Worm (Caenorhabditis elegans): ENCODE measurements around the gene Y57G11C.20.

Y57G11C.20 gene

DNA sequence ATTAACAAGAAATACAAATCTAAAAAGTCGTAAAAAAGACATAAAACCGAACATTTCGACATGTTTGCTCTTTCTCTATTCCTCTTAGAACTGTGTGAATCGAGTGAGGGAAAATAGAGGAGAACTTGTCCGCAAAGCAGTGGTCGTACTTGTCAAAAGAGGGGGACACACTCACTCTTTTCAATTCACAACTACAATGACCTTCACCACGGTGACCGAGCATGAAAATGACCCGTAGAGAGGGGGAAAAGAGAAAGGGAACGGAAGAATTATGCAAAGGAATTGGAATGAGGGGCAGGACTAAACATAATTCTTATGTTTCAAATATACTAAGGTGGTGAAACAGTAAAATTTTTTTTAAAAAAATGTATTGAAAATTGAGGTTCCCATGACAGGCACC is 9.6 kb upstream of the Y57G11C.20 start:
- TF ChIP-seq F13C5.2 (tag; optimal IDR thresholded peaks at IDR 0.05) = no peak
- TF ChIP-seq tra-4 (tag; optimal IDR thresholded peaks at IDR 0.05) = no peak
- TF ChIP-seq tbx-37 (GFP tag; conservative IDR thresholded peaks at IDR 0.05) = no peak
- TF ChIP-seq ets-7 (tag; optimal IDR thresholded peaks at IDR 0.05) = no peak
- TF ChIP-seq aly-1 (tag; optimal IDR thresholded peaks at IDR 0.05) = no peak
- no peak for TF ChIP-seq tbx-11 (GFP tag; IDR thresholded peaks at IDR 0.05)
- TF ChIP-seq hmbx-1 (tag; optimal IDR thresholded peaks at IDR 0.05) = no peak
- no peak for TF ChIP-seq scrt-1 (GFP tag; IDR thresholded peaks at IDR 0.05)
- no peak for TF ChIP-seq pes-1 (GFP tag; IDR thresholded peaks at IDR 0.05)
- TF ChIP-seq ceh-36 (tag; optimal IDR thresholded peaks at IDR 0.05) = no peak
- no peak for TF ChIP-seq sea-1 (GFP tag; conservative IDR thresholded peaks at IDR 0.05)
- no peak for TF ChIP-seq hmg-4 (GFP tag; optimal IDR thresholded peaks at IDR 0.05)
- no peak for TF ChIP-seq flt-1 (GFP tag; IDR thresholded peaks at IDR 0.05)

DNA sequence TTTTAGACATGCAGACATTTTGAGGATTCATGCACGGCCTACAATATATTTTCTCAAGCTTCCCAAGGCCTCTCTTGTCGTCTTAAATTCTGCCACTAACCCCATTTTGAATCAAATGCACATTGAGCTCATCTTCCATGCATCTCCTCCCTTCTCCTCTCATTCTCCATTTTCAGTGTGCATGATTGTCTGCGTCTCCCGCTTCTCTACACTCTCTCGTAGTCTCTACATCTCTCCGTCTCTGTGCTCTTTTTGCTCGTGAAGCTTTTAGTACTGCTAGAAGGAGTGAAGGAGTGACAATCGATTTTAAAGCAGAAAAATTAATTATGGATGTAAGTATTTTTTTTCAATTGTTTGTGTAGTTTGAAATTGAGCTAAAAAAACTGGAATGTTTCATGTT is 6.3 kb upstream of the Y57G11C.20 start, which contains the start of gene Y57G11C.22:
Gene Y57G11C.22 (plus strand): TSS at position 327 of the 400 bp plus-strand sequence.
- TF ChIP-seq ama-1 (optimal IDR thresholded peaks at IDR 0.05) = no peak
- TF ChIP-seq scrt-1 (GFP tag; IDR thresholded peaks at IDR 0.05) = no peak
- no peak for TF ChIP-seq hmbx-1 (tag; optimal IDR thresholded peaks at IDR 0.05)
- no peak for TF ChIP-seq ceh-36 (tag; optimal IDR thresholded peaks at IDR 0.05)
- no peak for TF ChIP-seq ceh-13 (GFP tag; optimal IDR thresholded peaks at IDR 0.05)
- no peak for TF ChIP-seq sea-1 (GFP tag; conservative IDR thresholded peaks at IDR 0.05)

DNA sequence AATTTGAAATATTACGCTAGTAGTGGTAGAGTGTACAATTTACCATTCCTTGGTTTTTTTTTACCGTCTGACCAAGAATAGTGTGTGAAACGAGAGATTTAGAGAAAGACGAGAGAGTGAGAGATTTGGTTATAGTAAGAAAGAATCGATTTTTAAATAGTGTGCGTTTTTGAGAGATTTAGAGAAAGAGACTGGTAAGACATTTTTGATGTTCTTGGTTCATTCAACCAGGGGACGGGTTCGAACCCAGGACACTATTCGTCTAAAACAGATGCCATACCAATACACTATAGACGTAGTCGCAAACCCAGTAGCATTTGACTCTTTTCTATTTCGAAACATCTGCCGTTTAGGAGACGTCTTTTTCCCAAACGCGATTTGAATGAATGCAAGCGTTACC is 5.1 kb upstream of the Y57G11C.20 start:
- TF ChIP-seq hmbx-1 (tag; optimal IDR thresholded peaks at IDR 0.05) (peak; percentile 25), hmg-4 (GFP tag; optimal IDR thresholded peaks at IDR 0.05) (no peak), flt-1 (GFP tag; IDR thresholded peaks at IDR 0.05) (peak; percentile 80), ceh-36 (tag; optimal IDR thresholded peaks at IDR 0.05) (peak; percentile 62), scrt-1 (GFP tag; IDR thresholded peaks at IDR 0.05) (no peak; the same call in 1 of the 2 replicates), ama-1 (optimal IDR thresholded peaks at IDR 0.05) (no peak), ceh-13 (GFP tag; optimal IDR thresholded peaks at IDR 0.05) (peak; percentile 56), sea-1 (GFP tag; conservative IDR thresholded peaks at IDR 0.05) (no peak; the same call in 1 of the 2 replicates), F13C5.2 (tag; optimal IDR thresholded peaks at IDR 0.05) (peak; percentile 71), tbx-37 (GFP tag; conservative IDR thresholded peaks at IDR 0.05) (peak; percentile 73), pes-1 (GFP tag; IDR thresholded peaks at IDR 0.05) (peak; percentile 86), tbx-11 (GFP tag; IDR thresholded peaks at IDR 0.05) (peak; percentile 88), B0310.2 (tag; optimal IDR thresholded peaks at IDR 0.05) (peak; percentile 30), aly-1 (tag; optimal IDR thresholded peaks at IDR 0.05) (peak; percentile 69), hnd-1 (tag; optimal IDR thresholded peaks at IDR 0.05) (peak; percentile 64), tra-4 (tag; optimal IDR thresholded peaks at IDR 0.05) (peak; percentile 23), ets-7 (tag; optimal IDR thresholded peaks at IDR 0.05) (peak; percentile 42)

DNA sequence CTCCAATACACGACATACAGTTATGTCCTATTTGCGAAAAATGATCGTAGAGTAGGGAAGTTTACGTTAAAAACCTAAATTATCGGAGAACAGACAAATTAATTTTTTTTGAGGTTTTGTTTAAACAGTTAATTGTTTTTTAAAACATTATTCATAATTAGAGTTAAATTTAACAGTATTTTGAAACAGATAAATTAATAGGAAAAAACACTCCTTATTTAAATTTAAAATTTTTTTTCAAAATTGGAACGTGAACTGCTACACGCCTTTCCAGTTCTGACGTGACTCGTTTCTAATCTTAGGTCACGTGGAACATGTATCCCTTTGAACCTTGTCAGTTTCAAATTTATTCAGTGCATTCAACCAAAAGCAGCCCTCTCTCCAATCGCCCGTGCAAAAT is 10.5 kb downstream of the Y57G11C.20 start, which contains the start of gene Y57G11C.52:
Gene Y57G11C.52 (plus strand): TSS at position 301 of the 400 bp plus-strand sequence.
- no peak for TF ChIP-seq ceh-36 (tag; optimal IDR thresholded peaks at IDR 0.05)
- TF ChIP-seq hmbx-1 (tag; optimal IDR thresholded peaks at IDR 0.05) = no peak
- TF ChIP-seq ceh-13 (GFP tag; optimal IDR thresholded peaks at IDR 0.05) = no peak
- TF ChIP-seq aly-1 (tag; optimal IDR thresholded peaks at IDR 0.05) = no peak
- no peak for TF ChIP-seq ets-7 (tag; optimal IDR thresholded peaks at IDR 0.05)
- no peak for TF ChIP-seq ama-1 (optimal IDR thresholded peaks at IDR 0.05)
- TF ChIP-seq flt-1 (GFP tag; IDR thresholded peaks at IDR 0.05) = no peak
- no peak for TF ChIP-seq pes-1 (GFP tag; IDR thresholded peaks at IDR 0.05)
- no peak for TF ChIP-seq tbx-37 (GFP tag; conservative IDR thresholded peaks at IDR 0.05)
- no peak for TF ChIP-seq tbx-11 (GFP tag; IDR thresholded peaks at IDR 0.05)
- TF ChIP-seq B0310.2 (tag; optimal IDR thresholded peaks at IDR 0.05) = no peak
- TF ChIP-seq hnd-1 (tag; optimal IDR thresholded peaks at IDR 0.05) = no peak
- TF ChIP-seq tra-4 (tag; optimal IDR thresholded peaks at IDR 0.05) = no peak

DNA sequence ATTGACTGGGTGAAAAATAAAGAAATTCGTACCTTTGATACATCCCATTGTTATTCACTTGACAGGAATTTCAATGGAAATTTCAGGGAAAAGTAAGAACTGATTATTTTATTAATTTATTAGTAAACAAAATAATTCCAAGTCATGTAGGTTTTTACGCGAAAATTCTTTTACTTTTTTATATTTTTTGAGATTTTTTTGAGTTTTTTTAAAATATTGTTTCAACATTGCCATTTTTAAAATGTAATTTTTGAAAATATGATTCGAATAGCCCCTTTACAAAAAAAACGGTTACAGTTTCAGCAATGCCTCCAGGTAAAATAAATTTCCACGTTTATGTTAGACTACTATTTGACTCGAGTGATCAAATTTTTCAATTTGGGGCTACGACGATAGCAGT is 18.5 kb downstream of the Y57G11C.20 start, which contains the start of gene Y57G11C.23:
Gene Y57G11C.23 (minus strand): TSS at position 101 of the 400 bp plus-strand sequence.
- TF ChIP-seq hmg-4 (GFP tag; optimal IDR thresholded peaks at IDR 0.05) (no peak), tra-4 (tag; optimal IDR thresholded peaks at IDR 0.05) (no peak), ets-7 (tag; optimal IDR thresholded peaks at IDR 0.05) (no peak), aly-1 (tag; optimal IDR thresholded peaks at IDR 0.05) (no peak), tbx-11 (GFP tag; IDR thresholded peaks at IDR 0.05) (no peak), tbx-37 (GFP tag; conservative IDR thresholded peaks at IDR 0.05) (no peak), ama-1 (optimal IDR thresholded peaks at IDR 0.05) (no peak), ceh-13 (GFP tag; optimal IDR thresholded peaks at IDR 0.05) (no peak), pes-1 (GFP tag; IDR thresholded peaks at IDR 0.05) (no peak), sea-1 (GFP tag; conservative IDR thresholded peaks at IDR 0.05) (no peak), ceh-36 (tag; optimal IDR thresholded peaks at IDR 0.05) (no peak), hmbx-1 (tag; optimal IDR thresholded peaks at IDR 0.05) (no peak), F13C5.2 (tag; optimal IDR thresholded peaks at IDR 0.05) (no peak), scrt-1 (GFP tag; IDR thresholded peaks at IDR 0.05) (no peak), hnd-1 (tag; optimal IDR thresholded peaks at IDR 0.05) (no peak), flt-1 (GFP tag; IDR thresholded peaks at IDR 0.05) (no peak), B0310.2 (tag; optimal IDR thresholded peaks at IDR 0.05) (no peak)

DNA sequence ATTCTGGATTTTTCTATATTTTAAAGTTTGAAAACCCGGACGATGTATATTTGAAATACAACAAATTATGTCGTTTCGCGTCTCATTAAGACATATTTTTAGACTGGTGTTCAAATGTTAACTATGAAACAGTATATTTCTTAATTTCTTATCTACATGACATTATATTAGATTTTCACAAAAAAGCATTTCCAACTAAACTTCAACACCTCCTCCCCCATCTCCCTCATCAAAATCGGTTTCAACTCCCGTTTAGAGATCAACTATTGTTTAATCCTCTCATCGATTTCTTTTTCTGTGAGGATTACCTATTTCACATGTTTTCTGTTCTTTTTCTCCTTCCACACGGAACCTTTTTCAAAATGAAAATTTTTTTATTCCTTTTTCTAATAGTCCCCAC is 19.0 kb downstream of the Y57G11C.20 start, which contains the start of gene Y57G11C.38:
Gene Y57G11C.38 (plus strand): TSS at position 301 of the 400 bp plus-strand sequence.
- TF ChIP-seq aly-1 (tag; optimal IDR thresholded peaks at IDR 0.05) = no peak
- TF ChIP-seq hmbx-1 (tag; optimal IDR thresholded peaks at IDR 0.05) = no peak
- TF ChIP-seq B0310.2 (tag; optimal IDR thresholded peaks at IDR 0.05) = no peak
- TF ChIP-seq tbx-11 (GFP tag; IDR thresholded peaks at IDR 0.05) = no peak
- TF ChIP-seq ets-7 (tag; optimal IDR thresholded peaks at IDR 0.05) = no peak
- no peak for TF ChIP-seq hnd-1 (tag; optimal IDR thresholded peaks at IDR 0.05)
- TF ChIP-seq scrt-1 (GFP tag; IDR thresholded peaks at IDR 0.05) = no peak
- TF ChIP-seq ama-1 (optimal IDR thresholded peaks at IDR 0.05) = no peak
- TF ChIP-seq hmg-4 (GFP tag; optimal IDR thresholded peaks at IDR 0.05) = no peak
- TF ChIP-seq tra-4 (tag; optimal IDR thresholded peaks at IDR 0.05) = no peak
- TF ChIP-seq F13C5.2 (tag; optimal IDR thresholded peaks at IDR 0.05) = no peak
- TF ChIP-seq tbx-37 (GFP tag; conservative IDR thresholded peaks at IDR 0.05) = no peak
- no peak for TF ChIP-seq ceh-13 (GFP tag; optimal IDR thresholded peaks at IDR 0.05)
- TF ChIP-seq flt-1 (GFP tag; IDR thresholded peaks at IDR 0.05) = no peak
- TF ChIP-seq pes-1 (GFP tag; IDR thresholded peaks at IDR 0.05) = no peak

DNA sequence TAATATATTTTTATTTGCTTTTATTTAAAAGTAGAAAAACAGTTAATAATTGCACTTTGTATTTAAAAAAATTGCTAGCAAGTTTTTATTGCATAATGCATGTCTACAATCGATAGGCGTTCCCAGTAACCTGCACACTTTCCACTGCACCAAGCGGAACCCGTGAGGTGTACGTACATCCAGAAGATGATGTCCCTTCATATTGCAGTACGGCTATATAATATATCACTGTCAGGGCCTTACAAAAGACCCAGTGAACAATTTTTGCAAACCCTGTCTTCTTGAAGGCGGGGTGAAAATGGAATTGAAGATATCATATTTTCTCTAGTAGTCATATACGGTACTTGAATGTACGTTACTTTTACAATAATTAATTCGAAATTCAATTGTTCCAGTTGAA is 20.6 kb downstream of the Y57G11C.20 start:
- TF ChIP-seq aly-1 (tag; optimal IDR thresholded peaks at IDR 0.05) (no peak), tbx-11 (GFP tag; IDR thresholded peaks at IDR 0.05) (no peak), scrt-1 (GFP tag; IDR thresholded peaks at IDR 0.05) (no peak), hmbx-1 (tag; optimal IDR thresholded peaks at IDR 0.05) (no peak), sea-1 (GFP tag; conservative IDR thresholded peaks at IDR 0.05) (no peak), F13C5.2 (tag; optimal IDR thresholded peaks at IDR 0.05) (no peak), ama-1 (optimal IDR thresholded peaks at IDR 0.05) (no peak), B0310.2 (tag; optimal IDR thresholded peaks at IDR 0.05) (no peak), hnd-1 (tag; optimal IDR thresholded peaks at IDR 0.05) (no peak), ets-7 (tag; optimal IDR thresholded peaks at IDR 0.05) (no peak), ceh-13 (GFP tag; optimal IDR thresholded peaks at IDR 0.05) (no peak)
